Fruit fly (Drosophila melanogaster) whole organism, prepupa: ENCODE data around the gene hob.

Source experiments
- Blimp-1 ChIP-seq: fragments of 200-800 bp; sonication (Bioruptor generic); optimal IDR thresholded peaks from 3 replicates; lab custom pipeline; 2017; ENCODE audit warnings: missing biosample characterization, missing genetic modification characterization, mild to moderate bottlenecking, moderate library complexity, missing genetic modification reagents
- CG11902 ChIP-seq: fragments of 200-800 bp; sonication (Bioruptor generic); optimal IDR thresholded peaks from 3 replicates; lab custom pipeline; 2016; ENCODE audit warnings: missing biosample characterization, missing genetic modification characterization
- CG15336 ChIP-seq: fragments of 200-800 bp; sonication (Bioruptor generic); IDR thresholded peaks from 2 replicates; pipeline ENCODE4 v1.3.6; 2022; ENCODE audit warnings: missing biosample characterization, missing genetic modification characterization
- CG1621 ChIP-seq: fragments of 200-800 bp; sonication (Bioruptor generic); optimal IDR thresholded peaks from 3 replicates; lab custom pipeline; 2018; ENCODE audit warnings: missing biosample characterization, mild to moderate bottlenecking, missing genetic modification characterization
- CG16779 ChIP-seq: fragments of 200-800 bp; sonication (Bioruptor generic); optimal IDR thresholded peaks from 3 replicates; lab custom pipeline; 2017; ENCODE audit warnings: missing biosample characterization, mild to moderate bottlenecking, missing genetic modification characterization
- CG3032 ChIP-seq: fragments of 200-800 bp; optimal IDR thresholded peaks from 2 replicates; lab custom pipeline; 2019; ENCODE audit warnings: missing biosample characterization, mild to moderate bottlenecking, missing genetic modification characterization, moderate library complexity
- CG31627 ChIP-seq: fragments of 200-800 bp; sonication (Bioruptor generic); optimal IDR thresholded peaks from 3 replicates; lab custom pipeline; 2016; ENCODE audit warnings: missing biosample characterization, missing genetic modification characterization
- CG32006 ChIP-seq: fragments of 200-800 bp; sonication (Bioruptor generic); optimal IDR thresholded peaks from 3 replicates; lab custom pipeline; 2017; ENCODE audit warnings: missing biosample characterization, mild to moderate bottlenecking, missing genetic modification characterization
- CG34406 ChIP-seq: fragments of 200-800 bp; sonication (Bioruptor generic); optimal IDR thresholded peaks from 3 replicates; lab custom pipeline; 2016; ENCODE audit warnings: missing biosample characterization, missing genetic modification characterization
- CG3919 ChIP-seq: fragments of 200-800 bp; sonication (Bioruptor generic); optimal IDR thresholded peaks from 3 replicates; lab custom pipeline; 2016; ENCODE audit warnings: missing biosample characterization, missing genetic modification characterization
- CG6163 ChIP-seq: fragments of 200-800 bp; sonication (Bioruptor generic); IDR thresholded peaks from 3 replicates; pipeline ENCODE4 v1.3.6; 2022; ENCODE audit warnings: missing biosample characterization, missing genetic modification characterization
- CG6792 ChIP-seq: fragments of 200-800 bp; sonication (Bioruptor generic); optimal IDR thresholded peaks from 3 replicates; lab custom pipeline; 2016; ENCODE audit warnings: missing biosample characterization, missing genetic modification characterization
- CG6808 ChIP-seq: fragments of 200-800 bp; sonication (Bioruptor generic); optimal IDR thresholded peaks from 3 replicates; lab custom pipeline; 2017; ENCODE audit warnings: missing biosample characterization, missing genetic modification characterization, mild to moderate bottlenecking, moderate library complexity, missing genetic modification reagents
- CG6854 ChIP-seq: fragments of 200-800 bp; sonication (Bioruptor generic); optimal IDR thresholded peaks from 2 replicates; lab custom pipeline; 2017; ENCODE audit warnings: missing biosample characterization, mild to moderate bottlenecking, missing genetic modification characterization
- CG7368 ChIP-seq: fragments of 200-800 bp; sonication (Bioruptor generic); optimal IDR thresholded peaks from 3 replicates; lab custom pipeline; 2016; ENCODE audit warnings: missing biosample characterization, missing genetic modification characterization
- CG8119 ChIP-seq: fragments of 200-800 bp; sonication (Bioruptor generic); IDR thresholded peaks from 3 replicates; pipeline ENCODE4 v1.3.6; 2022; ENCODE audit warnings: missing biosample characterization, missing genetic modification characterization
- CG8319 ChIP-seq: fragments of 200-800 bp; sonication (Bioruptor generic); optimal IDR thresholded peaks from 3 replicates; lab custom pipeline; 2016; ENCODE audit warnings: missing biosample characterization, missing genetic modification characterization
- CG8632 ChIP-seq: fragments of 200-800 bp; sonication (Bioruptor generic); optimal IDR thresholded peaks from 3 replicates; lab custom pipeline; 2016; ENCODE audit warnings: missing biosample characterization, missing genetic modification characterization
- CG9139 ChIP-seq: fragments of 200-800 bp; sonication (Bioruptor generic); optimal IDR thresholded peaks from 3 replicates; lab custom pipeline; 2017; ENCODE audit warnings: missing biosample characterization, mild to moderate bottlenecking, missing genetic modification characterization
- Eip75B ChIP-seq: fragments of 200-800 bp; sonication (Bioruptor generic); optimal IDR thresholded peaks from 3 replicates; lab custom pipeline; 2016; ENCODE audit warnings: missing biosample characterization, missing genetic modification characterization
- Eip78C ChIP-seq: fragments of 200-800 bp; sonication (Bioruptor generic); peaks from one replicate; lab custom pipeline; 2016; ENCODE audit warnings: missing biosample characterization, missing genetic modification characterization
- Eip93F ChIP-seq: fragments of 200-800 bp; sonication (Bioruptor generic); optimal IDR thresholded peaks from 2 replicates; lab custom pipeline; 2016; ENCODE audit warnings: missing biosample characterization, mild to moderate bottlenecking, missing genetic modification characterization
- Ets21C ChIP-seq: fragments of 200-800 bp; sonication (Bioruptor generic); optimal IDR thresholded peaks from 3 replicates; lab custom pipeline; 2016; ENCODE audit warnings: missing biosample characterization, missing genetic modification characterization
- Ets96B ChIP-seq: fragments of 200-800 bp; optimal IDR thresholded peaks from 2 replicates; lab custom pipeline; 2019; ENCODE audit warnings: missing biosample characterization, mild to moderate bottlenecking, missing genetic modification characterization, moderate library complexity
- Gug ChIP-seq: fragments of 200-800 bp; sonication (Bioruptor generic); IDR thresholded peaks from 2 replicates; pipeline ENCODE4 v1.3.6; 2022; ENCODE audit warnings: missing biosample characterization, missing genetic modification characterization
- Hr39 ChIP-seq: fragments of 200-800 bp; sonication (Bioruptor generic); optimal IDR thresholded peaks from 2 replicates; lab custom pipeline; 2016; ENCODE audit warnings: missing biosample characterization, missing genetic modification characterization
- Hr4 ChIP-seq: fragments of 200-800 bp; sonication (Bioruptor generic); optimal IDR thresholded peaks from 3 replicates; lab custom pipeline; 2016; ENCODE audit warnings: missing biosample characterization, missing genetic modification characterization
- Lpt ChIP-seq: fragments of 200-800 bp; sonication (Bioruptor generic); optimal IDR thresholded peaks from 3 replicates; lab custom pipeline; 2016; ENCODE audit warnings: missing biosample characterization, missing genetic modification characterization
- Met ChIP-seq: fragments of 200-800 bp; sonication (Bioruptor generic); optimal IDR thresholded peaks from 3 replicates; lab custom pipeline; 2016; ENCODE audit warnings: missing biosample characterization, missing genetic modification characterization
- Smox ChIP-seq: fragments of 200-800 bp; sonication (Bioruptor generic); optimal IDR thresholded peaks from 3 replicates; lab custom pipeline; 2016; ENCODE audit warnings: missing biosample characterization, missing genetic modification characterization
- Sox102F ChIP-seq: fragments of 200-800 bp; sonication (Bioruptor generic); optimal IDR thresholded peaks from 2 replicates; lab custom pipeline; 2016; ENCODE audit warnings: missing biosample characterization, mild to moderate bottlenecking, missing genetic modification characterization
- Sox14 ChIP-seq: fragments of 200-800 bp; sonication (Bioruptor generic); optimal IDR thresholded peaks from 3 replicates; lab custom pipeline; 2016; ENCODE audit warnings: missing biosample characterization, missing genetic modification characterization
- acj6 ChIP-seq: fragments of 200-800 bp; sonication (Bioruptor generic); optimal IDR thresholded peaks from 3 replicates; lab custom pipeline; 2016; ENCODE audit warnings: missing biosample characterization, missing genetic modification characterization
- cyc ChIP-seq: fragments of 200-800 bp; sonication (Bioruptor generic); optimal IDR thresholded peaks from 3 replicates; lab custom pipeline; 2016; ENCODE audit warnings: missing biosample characterization, missing genetic modification characterization
- dac ChIP-seq: fragments of 200-800 bp; sonication (Bioruptor generic); optimal IDR thresholded peaks from 2 replicates; lab custom pipeline; 2017; ENCODE audit warnings: missing biosample characterization, mild to moderate bottlenecking, missing genetic modification characterization
- dsx ChIP-seq: fragments of 200-800 bp; optimal IDR thresholded peaks from 3 replicates; lab custom pipeline; 2019; ENCODE audit warnings: missing biosample characterization, mild to moderate bottlenecking, missing genetic modification characterization, moderate library complexity; ENCODE audit not compliant: poor library complexity, severe bottlenecking
- eg ChIP-seq: fragments of 200-800 bp; sonication (Bioruptor generic); IDR thresholded peaks from 3 replicates; pipeline ENCODE4 v1.3.6; 2022; ENCODE audit warnings: missing biosample characterization, missing genetic modification characterization
- fd85E ChIP-seq: fragments of 200-800 bp; sonication (Bioruptor generic); optimal IDR thresholded peaks from 3 replicates; lab custom pipeline; 2016; ENCODE audit warnings: missing biosample characterization, missing genetic modification characterization
- fkh ChIP-seq: fragments of 200-800 bp; sonication (Bioruptor generic); optimal IDR thresholded peaks from 3 replicates; lab custom pipeline; 2017; ENCODE audit warnings: missing biosample characterization, mild to moderate bottlenecking, missing genetic modification characterization, moderate library complexity
- pdm3 ChIP-seq: fragments of 200-800 bp; sonication (Bioruptor generic); optimal IDR thresholded peaks from 3 replicates; lab custom pipeline; 2016; ENCODE audit warnings: missing biosample characterization, missing genetic modification characterization
- salr ChIP-seq, 2 experiments: fragments of 200-800 bp; sonication (Bioruptor generic); optimal IDR thresholded peaks; 3 replicates each; lab custom pipeline; 2016 to 2018; ENCODE audit warnings: missing biosample characterization in 2 of 2, missing genetic modification characterization in 2 of 2, mild to moderate bottlenecking in 1 of 2
- spab ChIP-seq: fragments of 200-800 bp; sonication (Bioruptor generic); optimal IDR thresholded peaks from 2 replicates; lab custom pipeline; 2017; ENCODE audit warnings: missing biosample characterization, mild to moderate bottlenecking, missing genetic modification characterization, missing genetic modification reagents
- ss ChIP-seq, 2 experiments: fragments of 200-800 bp; sonication (Bioruptor generic); optimal IDR thresholded peaks; 2 replicates in 1 of 2; 3 replicates in 1 of 2; lab custom pipeline; 2017 to 2018; ENCODE audit warnings: mild to moderate bottlenecking in 2 of 2, missing biosample characterization in 2 of 2, missing genetic modification characterization in 2 of 2, moderate library complexity in 1 of 2
- svp ChIP-seq: fragments of 200-800 bp; sonication (Bioruptor generic); peaks from one replicate; lab custom pipeline; 2016; ENCODE audit warnings: missing biosample characterization, missing genetic modification characterization
- topi ChIP-seq: fragments of 200-800 bp; sonication (Bioruptor generic); optimal IDR thresholded peaks from 3 replicates; lab custom pipeline; 2016; ENCODE audit warnings: missing biosample characterization, missing genetic modification characterization

hob gene

DNA sequence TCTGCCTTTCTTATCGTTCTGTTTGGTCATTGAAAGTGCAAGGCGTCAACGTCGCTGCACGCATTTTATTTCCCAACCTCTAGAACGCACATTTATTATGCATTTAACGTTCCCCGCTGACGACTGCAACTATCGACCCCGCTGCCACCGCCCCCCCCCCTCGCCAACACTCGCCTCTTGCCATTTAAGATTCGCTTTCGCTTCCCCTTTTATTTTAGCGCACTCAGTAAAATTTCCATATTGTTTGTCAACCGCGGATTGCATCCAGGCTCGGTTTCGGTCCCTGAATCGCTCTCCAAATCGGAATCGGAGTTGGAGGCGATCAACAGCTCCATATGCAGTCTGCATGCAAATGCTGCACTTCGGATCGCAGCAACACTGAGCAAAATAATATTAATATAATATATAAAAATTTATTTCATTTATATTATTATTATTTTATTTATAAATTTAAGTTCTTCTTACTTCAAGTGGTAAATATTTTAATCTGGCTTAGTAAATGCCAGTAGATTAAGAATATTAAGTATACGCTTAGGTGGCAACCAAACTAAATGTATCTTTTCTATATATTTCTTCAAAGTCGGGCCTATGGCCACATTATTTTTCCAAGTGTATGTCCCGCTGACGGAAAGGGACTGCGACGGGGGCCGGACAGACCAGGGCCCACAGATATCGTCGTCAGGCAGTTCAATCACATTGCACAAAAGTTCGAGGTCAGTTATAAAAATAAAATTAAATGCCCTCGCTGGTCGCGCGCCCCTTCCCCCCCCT is 22.1 kb upstream of the hob start (continued):
- TF ChIP-seq cyc (peak; percentile 92), CG8632 (GFP tag; lab: Kevin White, UChicago) (peak; percentile 98), spab (peak; percentile 99), fkh (GFP tag; lab: Kevin White, UChicago) (no peak), CG6808 (GFP tag; lab: Kevin White, UChicago) (peak; percentile 98), Eip75B (GFP tag; lab: Kevin White, UChicago) (peak; percentile 86), dac (GFP tag; lab: Kevin White, UChicago) (peak; percentile 50), CG7368 (GFP tag; lab: Kevin White, UChicago) (peak; percentile 91), CG8119 (peak; percentile 92), dsx (GFP tag; lab: Kevin White, UChicago) (peak; percentile 97), Lpt (GFP tag; lab: Kevin White, UChicago) (peak; percentile 64), CG16779 (tag; lab: Kevin White, UChicago) (peak; percentile 94), CG31627 (GFP tag; lab: Kevin White, UChicago) (peak; percentile 90), Smox (peak; percentile 83), Eip78C (GFP tag; lab: Kevin White, UChicago) (peak; percentile 97), CG34406 (GFP tag; lab: Kevin White, UChicago) (peak; percentile 98), CG9139 (GFP tag; lab: Kevin White, UChicago) (peak; percentile 98), CG8319 (GFP tag; lab: Kevin White, UChicago) (peak; percentile 92), fd85E (peak; percentile 77), CG1621 (peak; percentile 85), Ets21C (GFP tag; lab: Kevin White, UChicago) (peak; percentile 76), CG3919 (GFP tag; lab: Kevin White, UChicago) (peak; percentile 95), Hr4 (peak; percentile 83), CG15336 (GFP tag; lab: Robert Waterston, UW) (peak; percentile 86), Blimp-1 (GFP tag; lab: Kevin White, UChicago) (peak; percentile 82), CG6792 (GFP tag; lab: Kevin White, UChicago) (peak; percentile 94), CG6854 (peak; percentile 96), Met (GFP tag; lab: Kevin White, UChicago) (peak; percentile 89), Ets96B (tag; lab: Kevin White, UChicago) (peak; percentile 99), ss (GFP tag; optimal IDR thresholded peaks at IDR 0.05; lab: Kevin White, UChicago) (peak; percentile 99), CG11902 (GFP tag; lab: Kevin White, UChicago) (peak; percentile 94)

DNA sequence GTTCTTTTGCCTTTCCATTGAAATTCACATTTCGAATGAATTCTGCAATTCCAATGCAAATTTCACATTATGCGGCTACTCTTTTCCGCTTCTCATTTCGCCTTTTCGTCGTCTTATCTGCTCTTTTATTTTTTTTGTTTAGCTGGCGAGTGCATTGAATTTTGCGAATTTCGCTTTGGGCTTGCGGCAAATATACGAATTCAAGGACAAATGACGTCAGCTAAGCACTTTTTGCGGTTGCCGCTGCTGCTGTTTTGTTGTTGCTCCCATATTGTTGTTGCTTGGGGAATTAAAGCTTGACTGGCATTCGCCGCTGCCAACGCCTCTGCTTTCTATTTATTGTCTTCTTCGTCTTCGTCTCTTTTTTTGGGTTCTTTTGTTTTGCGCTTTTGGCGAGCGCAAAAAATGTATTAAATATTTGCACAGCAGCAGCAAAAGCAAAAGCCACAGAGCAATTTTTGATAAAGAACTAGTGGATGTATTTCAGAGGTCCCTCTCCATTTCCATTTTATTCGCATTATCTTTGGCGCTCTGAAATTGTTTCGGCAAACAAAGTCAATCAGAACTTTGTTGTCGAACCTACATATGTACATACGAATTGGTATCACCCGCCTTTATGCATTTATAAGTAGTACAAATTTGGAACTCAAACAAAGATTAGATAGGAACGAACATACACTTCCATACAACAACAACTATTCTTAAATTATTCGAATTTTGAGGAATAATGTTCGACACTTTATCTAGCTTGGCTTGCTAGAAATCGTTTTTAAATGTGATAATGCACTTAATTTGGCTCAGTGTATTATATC is 21.3 kb upstream of the hob start:
- TF ChIP-seq CG32006 (GFP tag; lab: Kevin White, UChicago) (peak; percentile 5), ss (GFP tag; optimal IDR thresholded peaks at IDR 0.05; lab: Kevin White, UChicago) (peak in 1 of 2 experiments; percentile 10), Gug (GFP tag; lab: Robert Waterston, UW) (no peak), CG8119 (peak; percentile 33; the same call in 2 of the 3 replicates), Met (GFP tag; lab: Kevin White, UChicago) (peak; percentile 62), Ets96B (tag; lab: Kevin White, UChicago) (no peak), acj6 (GFP tag; lab: Kevin White, UChicago) (peak; percentile 81), salr (GFP tag; optimal IDR thresholded peaks at IDR 0.05; lab: Kevin White, UChicago) (peak; percentile 6 to 85), dac (GFP tag; lab: Kevin White, UChicago) (no peak), Eip93F (GFP tag; lab: Kevin White, UChicago) (peak; percentile 69), fkh (GFP tag; lab: Kevin White, UChicago) (peak; percentile 64), pdm3 (GFP tag; lab: Kevin White, UChicago) (peak; percentile 75), fd85E (no peak), CG1621 (peak; percentile 79), Smox (peak; percentile 71), topi (GFP tag; lab: Kevin White, UChicago) (no peak), svp (GFP tag; lab: Kevin White, UChicago) (peak; percentile 93), Hr39 (GFP tag; lab: Kevin White, UChicago) (peak; percentile 76), CG7368 (GFP tag; lab: Kevin White, UChicago) (no peak), Sox14 (GFP tag; lab: Kevin White, UChicago) (peak; percentile 74), cyc (no peak), CG3032 (tag; lab: Kevin White, UChicago) (no peak), Sox102F (GFP tag; lab: Kevin White, UChicago) (peak; percentile 78), CG16779 (tag; lab: Kevin White, UChicago) (peak; percentile 22), CG9139 (GFP tag; lab: Kevin White, UChicago) (no peak), Eip75B (GFP tag; lab: Kevin White, UChicago) (peak; percentile 61), eg (GFP tag; lab: Robert Waterston, UW) (0 out of 3 replicates have a peak, but pooled peaks have one; percentile 21), CG6163 (peak; percentile 86)
